Fruit fly (Drosophila melanogaster) whole organism, embryonic: ENCODE results near the gene Tgt.

Source experiments
- Aef1 ChIP-seq: fragments of 200-800 bp; sonication (Bioruptor generic); IDR thresholded peaks from 3 replicates; pipeline ENCODE4 v1.3.6; 2022; ENCODE audit warnings: missing biosample characterization, missing genetic modification characterization
- BEAF-32 ChIP-seq: fragments of 200-800 bp; sonication (Bioruptor generic); optimal IDR thresholded peaks from 3 replicates; lab custom pipeline; 2017; ENCODE audit warnings: missing biosample characterization, missing genetic modification characterization, mild to moderate bottlenecking, moderate library complexity, missing genetic modification reagents
- C15 ChIP-seq: fragments of 200-800 bp; sonication (Bioruptor generic); IDR thresholded peaks from 3 replicates; pipeline ENCODE4 v1.3.6; 2022; ENCODE audit warnings: missing biosample characterization, missing genetic modification characterization
- CG10267 ChIP-seq: fragments of 200-800 bp; sonication (Bioruptor generic); optimal IDR thresholded peaks from 2 replicates; lab custom pipeline; 2018; ENCODE audit warnings: missing biosample characterization, mild to moderate bottlenecking, missing genetic modification characterization, moderate library complexity
- CG11247 ChIP-seq: fragments of 200-800 bp; sonication (Bioruptor generic); IDR thresholded peaks from 2 replicates; pipeline ENCODE4 v1.3.6; 2022; ENCODE audit warnings: missing biosample characterization, missing genetic modification characterization
- CG11398 ChIP-seq: fragments of 200-800 bp; sonication (Bioruptor generic); optimal IDR thresholded peaks from 2 replicates; lab custom pipeline; 2016; ENCODE audit warnings: missing biosample characterization, missing genetic modification characterization
- CG1233 ChIP-seq: fragments of 200-800 bp; sonication (Bioruptor generic); optimal IDR thresholded peaks from 4 replicates; lab custom pipeline; 2018; ENCODE audit warnings: missing biosample characterization, mild to moderate bottlenecking, missing genetic modification characterization
- CG14441 ChIP-seq: fragments of 200-800 bp; sonication (Bioruptor generic); IDR thresholded peaks from 2 replicates; pipeline ENCODE4 v1.3.6; 2022; ENCODE audit warnings: missing biosample characterization, missing genetic modification characterization
- CG15601 ChIP-seq: fragments of 200-800 bp; sonication (Bioruptor generic); optimal IDR thresholded peaks from 3 replicates; lab custom pipeline; 2019; ENCODE audit warnings: missing biosample characterization, mild to moderate bottlenecking, missing genetic modification characterization, moderate library complexity
- CG17361 ChIP-seq: fragments of 200-800 bp; sonication (Bioruptor generic); IDR thresholded peaks from 3 replicates; pipeline ENCODE4 v1.3.6; 2022; ENCODE audit warnings: missing biosample characterization, missing genetic modification characterization
- CG2202 ChIP-seq: fragments of 200-800 bp; sonication (Bioruptor generic); optimal IDR thresholded peaks from 2 replicates; lab custom pipeline; 2018; ENCODE audit warnings: missing biosample characterization, mild to moderate bottlenecking, missing genetic modification characterization
- CG2678 ChIP-seq: fragments of 200-800 bp; sonication (Bioruptor generic); optimal IDR thresholded peaks from 3 replicates; lab custom pipeline; 2019; ENCODE audit warnings: missing biosample characterization, mild to moderate bottlenecking, missing genetic modification characterization, moderate library complexity
- CG32772 ChIP-seq: fragments of 200-800 bp; sonication (Bioruptor generic); IDR thresholded peaks from 2 replicates; pipeline ENCODE4 v1.3.6; 2022; ENCODE audit warnings: missing biosample characterization, missing genetic modification characterization
- CG33557 ChIP-seq: fragments of 200-800 bp; sonication (Bioruptor generic); optimal IDR thresholded peaks from 2 replicates; lab custom pipeline; 2019; ENCODE audit warnings: missing biosample characterization, mild to moderate bottlenecking, missing genetic modification characterization, moderate library complexity
- CG34376 ChIP-seq: fragments of 200-800 bp; sonication (Bioruptor generic); optimal IDR thresholded peaks from 2 replicates; lab custom pipeline; 2018; ENCODE audit warnings: missing biosample characterization, mild to moderate bottlenecking, missing genetic modification characterization
- CG4360 ChIP-seq: fragments of 200-800 bp; sonication (Bioruptor generic); IDR thresholded peaks from 2 replicates; pipeline ENCODE4 v1.3.6; 2022; ENCODE audit warnings: missing biosample characterization, missing genetic modification characterization
- CG4730 ChIP-seq: fragments of 200-800 bp; sonication (Bioruptor generic); IDR thresholded peaks from 2 replicates; pipeline ENCODE4 v1.3.6; 2022; ENCODE audit warnings: missing biosample characterization, missing genetic modification characterization
- CG4820 ChIP-seq: fragments of 200-800 bp; sonication (Bioruptor generic); optimal IDR thresholded peaks from 3 replicates; lab custom pipeline; 2016; ENCODE audit warnings: missing biosample characterization, missing genetic modification characterization
- CG5245 ChIP-seq: fragments of 200-800 bp; sonication (Bioruptor generic); optimal IDR thresholded peaks from 3 replicates; lab custom pipeline; 2016; ENCODE audit warnings: missing biosample characterization, missing genetic modification characterization
- CG6765 ChIP-seq: fragments of 200-800 bp; sonication (Bioruptor generic); optimal IDR thresholded peaks from 3 replicates; lab custom pipeline; 2017; ENCODE audit warnings: missing biosample characterization, mild to moderate bottlenecking, missing genetic modification characterization
- CG7928 ChIP-seq: fragments of 200-800 bp; sonication (Bioruptor generic); optimal IDR thresholded peaks from 2 replicates; lab custom pipeline; 2017; ENCODE audit warnings: missing biosample characterization, mild to moderate bottlenecking, missing genetic modification characterization
- CG8281 ChIP-seq: fragments of 200-800 bp; sonication (Bioruptor generic); optimal IDR thresholded peaks from 2 replicates; lab custom pipeline; 2018; ENCODE audit warnings: missing biosample characterization, mild to moderate bottlenecking, missing genetic modification characterization, moderate library complexity
- CG8359 ChIP-seq: fragments of 200-800 bp; sonication (Bioruptor generic); optimal IDR thresholded peaks from 2 replicates; lab custom pipeline; 2017; ENCODE audit warnings: missing biosample characterization, mild to moderate bottlenecking, missing genetic modification characterization, borderline replicate concordance
- CG9437 ChIP-seq: fragments of 200-800 bp; sonication (Bioruptor generic); optimal IDR thresholded peaks from 2 replicates; lab custom pipeline; 2018; ENCODE audit warnings: missing biosample characterization, mild to moderate bottlenecking, missing genetic modification characterization
- CG9609 ChIP-seq: fragments of 200-800 bp; sonication (Bioruptor generic); optimal IDR thresholded peaks from 3 replicates; lab custom pipeline; 2016; ENCODE audit warnings: missing biosample characterization, missing genetic modification characterization
- Dll ChIP-seq: fragments of 200-800 bp; sonication (Bioruptor generic); IDR thresholded peaks from 4 replicates; pipeline ENCODE4 v1.3.6; 2022; ENCODE audit warnings: missing biosample characterization, missing genetic modification characterization; ENCODE audit not compliant: partially characterized antibody
- Dref ChIP-seq: fragments of 200-800 bp; sonication (Bioruptor generic); IDR thresholded peaks from 2 replicates; pipeline ENCODE4 v1.3.6; 2022; ENCODE audit warnings: missing biosample characterization, missing genetic modification characterization
- Eip74EF ChIP-seq, 2 experiments: fragments of 200-800 bp in 1 of 2; fragments of >200 bp in 1 of 2; sonication (Bioruptor generic) in 1 of 2; optimal IDR thresholded peaks; 2 replicates each; lab custom pipeline; 2017 to 2019; ENCODE audit warnings: missing biosample characterization in 2 of 2, missing genetic modification characterization in 2 of 2, mild to moderate bottlenecking in 1 of 2, moderate library complexity in 1 of 2
- H2.0 ChIP-seq: fragments of 200-800 bp; sonication (Bioruptor generic); IDR thresholded peaks from 2 replicates; pipeline ENCODE4 v1.3.6; 2022; ENCODE audit warnings: missing biosample characterization, missing genetic modification characterization
- Hand ChIP-seq: fragments of 200-800 bp; sonication (Bioruptor generic); optimal IDR thresholded peaks from 2 replicates; lab custom pipeline; 2017; ENCODE audit warnings: mild to moderate bottlenecking, missing biosample characterization, missing genetic modification reagents, missing genetic modification characterization
- MBD-R2 ChIP-seq: fragments of 200-800 bp; sonication (Bioruptor generic); IDR thresholded peaks from 2 replicates; pipeline ENCODE4 v1.3.6; 2022; ENCODE audit warnings: missing biosample characterization, missing genetic modification characterization
- Mad ChIP-seq: fragments of 200-800 bp; sonication (Bioruptor generic); optimal IDR thresholded peaks from 2 replicates; lab custom pipeline; 2016; ENCODE audit warnings: missing biosample characterization, missing genetic modification characterization
- Scr ChIP-seq: fragments of 200-800 bp; sonication (Bioruptor generic); IDR thresholded peaks from 2 replicates; pipeline ENCODE4 v1.3.6; 2022; ENCODE audit warnings: missing biosample characterization, missing genetic modification characterization; ENCODE audit not compliant: partially characterized antibody
- Sox100B ChIP-seq: fragments of 200-800 bp; sonication (Bioruptor generic); optimal IDR thresholded peaks from 3 replicates; lab custom pipeline; 2018; ENCODE audit warnings: missing biosample characterization, mild to moderate bottlenecking, missing genetic modification characterization
- Tbp ChIP-seq: fragments of >200 bp; optimal IDR thresholded peaks from 2 replicates; lab custom pipeline; 2018; ENCODE audit warnings: missing biosample characterization, missing genetic modification characterization
- Trl ChIP-seq, 3 experiments: fragments of >200 bp in 2 of 3; fragments of 200-800 bp in 1 of 3; sonication (Bioruptor generic) in 1 of 3; optimal IDR thresholded peaks; 2 replicates in 1 of 3; 3 replicates in 2 of 3; lab custom pipeline; 2016 to 2017; ENCODE audit warnings: missing biosample characterization in 1 of 3, missing genetic modification characterization in 1 of 3
- bigmax ChIP-seq: fragments of 200-800 bp; sonication (Bioruptor generic); optimal IDR thresholded peaks from 2 replicates; lab custom pipeline; 2018; ENCODE audit warnings: missing biosample characterization, mild to moderate bottlenecking, missing genetic modification characterization
- btn ChIP-seq: fragments of 200-800 bp; sonication (Bioruptor generic); optimal IDR thresholded peaks from 2 replicates; lab custom pipeline; 2016; ENCODE audit warnings: missing biosample characterization, missing genetic modification characterization
- cad ChIP-seq: fragments of >200 bp; optimal IDR thresholded peaks from 2 replicates; lab custom pipeline; 2017; ENCODE audit warnings: missing biosample characterization, missing genetic modification characterization
- danr ChIP-seq: fragments of 200-800 bp; sonication (Bioruptor generic); IDR thresholded peaks from 2 replicates; pipeline ENCODE4 v1.3.6; 2022; ENCODE audit warnings: missing biosample characterization, missing genetic modification characterization
- dmrt11E ChIP-seq: fragments of 200-800 bp; sonication (Bioruptor generic); optimal IDR thresholded peaks from 3 replicates; lab custom pipeline; 2018; ENCODE audit warnings: missing biosample characterization, mild to moderate bottlenecking, missing genetic modification characterization, moderate library complexity
- ewg ChIP-seq: fragments of 200-800 bp; sonication (Bioruptor generic); optimal IDR thresholded peaks from 3 replicates; lab custom pipeline; 2017; ENCODE audit warnings: mild to moderate bottlenecking, missing biosample characterization, missing genetic modification reagents, missing genetic modification characterization
- fd102C ChIP-seq: fragments of 200-800 bp; sonication (Bioruptor generic); optimal IDR thresholded peaks from 2 replicates; lab custom pipeline; 2018; ENCODE audit warnings: missing biosample characterization, mild to moderate bottlenecking, missing genetic modification characterization, moderate library complexity
- gfzf ChIP-seq: fragments of 200-800 bp; sonication (Bioruptor generic); optimal IDR thresholded peaks from 2 replicates; lab custom pipeline; 2016; ENCODE audit warnings: missing biosample characterization, mild to moderate bottlenecking, missing genetic modification characterization, moderate library complexity
- insv ChIP-seq, 2 experiments: fragments of 200-800 bp; sonication (Bioruptor generic); optimal IDR thresholded peaks; 3 replicates each; lab custom pipeline; 2016 to 2018; ENCODE audit warnings: missing biosample characterization in 2 of 2, missing genetic modification characterization in 2 of 2
- ken ChIP-seq: fragments of 200-800 bp; sonication (Bioruptor generic); IDR thresholded peaks from 3 replicates; pipeline ENCODE4 v1.3.6; 2022; ENCODE audit warnings: missing biosample characterization, missing genetic modification characterization
- lilli ChIP-seq: fragments of 200-800 bp; sonication (Bioruptor generic); optimal IDR thresholded peaks from 3 replicates; lab custom pipeline; 2016; ENCODE audit warnings: missing biosample characterization, missing genetic modification characterization
- pnt ChIP-seq: fragments of 200-800 bp; sonication (Bioruptor generic); optimal IDR thresholded peaks from 3 replicates; lab custom pipeline; 2016; ENCODE audit warnings: missing biosample characterization, missing genetic modification characterization
- ranshi ChIP-seq: fragments of 200-800 bp; sonication (Bioruptor generic); IDR thresholded peaks from 2 replicates; pipeline ENCODE4 v1.3.6; 2022; ENCODE audit warnings: missing biosample characterization, missing genetic modification characterization
- tup ChIP-seq: fragments of 200-800 bp; sonication (Bioruptor generic); optimal IDR thresholded peaks from 2 replicates; lab custom pipeline; 2016; ENCODE audit warnings: missing biosample characterization, mild to moderate bottlenecking, missing genetic modification characterization, moderate library complexity
- wek ChIP-seq: fragments of 200-800 bp; sonication (Bioruptor generic); optimal IDR thresholded peaks from 3 replicates; lab custom pipeline; 2018; ENCODE audit warnings: missing biosample characterization, mild to moderate bottlenecking, missing genetic modification characterization, moderate library complexity

Gene Tgt

DNA sequence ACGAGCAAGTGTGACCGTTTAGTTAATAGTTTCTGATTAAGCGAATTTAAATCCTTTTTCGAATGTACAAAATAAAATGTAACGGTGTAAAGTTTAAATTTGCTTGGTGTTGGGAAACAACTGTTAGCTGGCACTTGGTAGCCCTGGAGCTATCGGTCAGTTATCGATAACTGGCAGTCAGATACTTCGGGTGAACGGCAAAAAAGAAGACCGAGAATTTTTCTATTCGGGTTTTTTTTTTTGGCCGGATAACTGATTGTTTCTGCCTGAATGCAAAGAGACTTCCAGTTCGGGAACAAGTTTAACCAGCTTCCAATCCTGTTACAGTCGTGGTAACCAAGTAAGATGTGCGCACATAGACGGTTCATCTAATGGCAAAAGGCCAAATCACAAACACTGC, 6.3 kb upstream of the Tgt start, which contains the start of gene CG4896 (continued):
- TF ChIP-seq CG10267 (peak; percentile 93), bigmax (GFP tag; lab: Kevin White, UChicago) (no peak), CG34376 (GFP tag; lab: Kevin White, UChicago) (peak; percentile 7), Tbp (no peak), CG4360 (no peak), btn (GFP tag; lab: Kevin White, UChicago) (no peak), dmrt11E (tag; lab: Kevin White, UChicago) (no peak), CG5245 (GFP tag; lab: Kevin White, UChicago) (no peak), Sox100B (GFP tag; lab: Kevin White, UChicago) (no peak), Aef1 (GFP tag; lab: Robert Waterston, UW) (no peak), MBD-R2 (GFP tag; lab: Robert Waterston, UW) (peak; percentile 85), tup (GFP tag; lab: Kevin White, UChicago) (no peak), CG6765 (no peak), ewg (no peak), BEAF-32 (GFP tag; lab: Kevin White, UChicago) (peak; percentile 66), lilli (GFP tag; lab: Kevin White, UChicago) (no peak), CG7928 (GFP tag; lab: Kevin White, UChicago) (peak; percentile 90), ken (GFP tag; lab: Robert Waterston, UW) (no peak), Mad (GFP tag; lab: Kevin White, UChicago) (no peak), CG4820 (GFP tag; lab: Kevin White, UChicago) (no peak), CG1233 (GFP tag; lab: Kevin White, UChicago) (no peak), CG15601 (no peak), CG33557 (no peak), CG2202 (tag; lab: Kevin White, UChicago) (no peak), CG4730 (GFP tag; lab: Robert Waterston, UW) (no peak), CG2678 (tag; lab: Kevin White, UChicago) (no peak), H2.0 (no peak), CG9437 (GFP tag; lab: Kevin White, UChicago) (no peak), insv (GFP tag; optimal IDR thresholded peaks at IDR 0.05; lab: Kevin White, UChicago) (no peak), Eip74EF (GFP tag; optimal IDR thresholded peaks at IDR 0.05; lab: Kevin White, UChicago) (no peak), ranshi (GFP tag; lab: Robert Waterston, UW) (no peak), fd102C (GFP tag; lab: Kevin White, UChicago) (no peak), gfzf (peak; percentile 40), CG11398 (no peak), C15 (GFP tag; lab: Robert Waterston, UW) (no peak), Scr (GFP tag; lab: Robert Waterston, UW) (peak; percentile 64), danr (no peak), CG8281 (no peak), pnt (GFP tag; lab: Kevin White, UChicago) (no peak), Dref (GFP tag; lab: Robert Waterston, UW) (peak; percentile 94), CG32772 (GFP tag; lab: Robert Waterston, UW) (no peak; the same call in 1 of the 2 replicates), Dll (GFP tag; lab: Robert Waterston, UW) (peak; percentile 61; the same call in 3 of the 4 replicates), Hand (GFP tag; lab: Kevin White, UChicago) (no peak), CG17361 (GFP tag; lab: Robert Waterston, UW) (no peak), cad (GFP tag; lab: Kevin White, UChicago) (no peak), CG8359 (GFP tag; lab: Kevin White, UChicago) (no peak), Trl (optimal IDR thresholded peaks at IDR 0.05; lab: Kevin White, UChicago) (no peak), Trl (GFP tag; optimal IDR thresholded peaks at IDR 0.05; lab: Kevin White, UChicago) (peak; percentile 17), CG9609 (no peak), CG14441 (no peak), CG11247 (no peak), wek (GFP tag; lab: Kevin White, UChicago) (no peak)
